Fruit fly (Drosophila melanogaster): ENCODE results near the gene CG10068.

- TF ChIP-seq psq (optimal IDR thresholded peaks at IDR 0.05) (no peak), EcR (GFP tag; optimal IDR thresholded peaks at IDR 0.05) (peak in 1 of 2 experiments; percentile 59), usp (GFP tag; optimal IDR thresholded peaks at IDR 0.05) (no peak), CG8478 (optimal IDR thresholded peaks at IDR 0.05) (no peak)
Measured at dm6 chr3R:7109760-7110303, 18.0 kb downstream of the CG10068 start.
